Fruit fly (Drosophila melanogaster) whole organism, embryonic: ENCODE data around the gene Spn88Ea.

Experiments
- Aef1 ChIP-seq: fragments of 200-800 bp; sonication (Bioruptor generic); IDR thresholded peaks from 3 replicates; pipeline ENCODE4 v1.3.6; 2022; ENCODE audit warnings: missing biosample characterization, missing genetic modification characterization
- Antp ChIP-seq: fragments of 200-800 bp; sonication (Bioruptor generic); optimal IDR thresholded peaks from 3 replicates; lab custom pipeline; 2016; ENCODE audit warnings: missing biosample characterization, missing genetic modification characterization
- B-H1 ChIP-seq: fragments of 200-800 bp; sonication (Bioruptor generic); IDR thresholded peaks from 3 replicates; pipeline ENCODE4 v1.3.6; 2022; ENCODE audit warnings: missing biosample characterization, missing genetic modification characterization
- BEAF-32 ChIP-seq: fragments of 200-800 bp; sonication (Bioruptor generic); optimal IDR thresholded peaks from 3 replicates; lab custom pipeline; 2017; ENCODE audit warnings: missing biosample characterization, missing genetic modification characterization, mild to moderate bottlenecking, moderate library complexity, missing genetic modification reagents
- Bdp1 ChIP-seq: fragments of 200-800 bp; sonication (Bioruptor generic); optimal IDR thresholded peaks from 3 replicates; lab custom pipeline; 2016; ENCODE audit warnings: missing biosample characterization, missing genetic modification characterization
- Bgb ChIP-seq: fragments of 200-800 bp; sonication (Bioruptor generic); IDR thresholded peaks from 2 replicates; pipeline ENCODE4 v1.3.6; 2022; ENCODE audit warnings: missing biosample characterization, missing genetic modification characterization; ENCODE audit not compliant: partially characterized antibody
- CG10654 ChIP-seq: fragments of 200-800 bp; sonication (Bioruptor generic); optimal IDR thresholded peaks from 2 replicates; lab custom pipeline; 2016; ENCODE audit warnings: missing biosample characterization, missing genetic modification characterization
- CG11398 ChIP-seq: fragments of 200-800 bp; sonication (Bioruptor generic); optimal IDR thresholded peaks from 2 replicates; lab custom pipeline; 2016; ENCODE audit warnings: missing biosample characterization, missing genetic modification characterization
- CG11696 ChIP-seq: fragments of 200-800 bp; sonication (Bioruptor generic); IDR thresholded peaks from 2 replicates; pipeline ENCODE4 v1.3.6; 2022; ENCODE audit warnings: missing biosample characterization, missing genetic modification characterization
- CG13296 ChIP-seq: fragments of 200-800 bp; sonication (Bioruptor generic); optimal IDR thresholded peaks from 3 replicates; lab custom pipeline; 2018; ENCODE audit warnings: missing biosample characterization, mild to moderate bottlenecking, missing genetic modification characterization
- CG13775 ChIP-seq: fragments of 200-800 bp; sonication (Bioruptor generic); optimal IDR thresholded peaks from 3 replicates; lab custom pipeline; 2017; ENCODE audit warnings: missing biosample characterization, mild to moderate bottlenecking, missing genetic modification characterization
- CG14667 ChIP-seq: fragments of 200-800 bp; sonication (Bioruptor generic); IDR thresholded peaks from 2 replicates; pipeline ENCODE4 v1.3.6; 2022; ENCODE audit warnings: missing biosample characterization, missing genetic modification characterization
- CG1529 ChIP-seq: fragments of 200-800 bp; sonication (Bioruptor generic); optimal IDR thresholded peaks from 3 replicates; lab custom pipeline; 2018; ENCODE audit warnings: missing biosample characterization, missing genetic modification characterization
- CG18262 ChIP-seq: fragments of 200-800 bp; optimal IDR thresholded peaks from 3 replicates; lab custom pipeline; 2019; ENCODE audit warnings: missing biosample characterization, mild to moderate bottlenecking, missing genetic modification characterization, moderate library complexity
- CG2116 ChIP-seq: fragments of 200-800 bp; sonication (Bioruptor generic); optimal IDR thresholded peaks from 3 replicates; lab custom pipeline; 2018; ENCODE audit warnings: missing biosample characterization, mild to moderate bottlenecking, missing genetic modification characterization
- CG2120 ChIP-seq: fragments of 200-800 bp; sonication (Bioruptor generic); optimal IDR thresholded peaks from 3 replicates; lab custom pipeline; 2016; ENCODE audit warnings: missing biosample characterization, missing genetic modification characterization
- CG4424 ChIP-seq: fragments of 200-800 bp; sonication (Bioruptor generic); optimal IDR thresholded peaks from 3 replicates; lab custom pipeline; 2016; ENCODE audit warnings: missing biosample characterization, missing genetic modification characterization
- CG6175 ChIP-seq: fragments of 200-800 bp; sonication (Bioruptor generic); IDR thresholded peaks from 3 replicates; pipeline ENCODE4 v1.3.6; 2022; ENCODE audit warnings: missing biosample characterization, missing genetic modification characterization
- CG7786 ChIP-seq: fragments of 200-800 bp; sonication (Bioruptor generic); optimal IDR thresholded peaks from 2 replicates; lab custom pipeline; 2016; ENCODE audit warnings: missing biosample characterization, missing genetic modification characterization
- CG9437 ChIP-seq: fragments of 200-800 bp; sonication (Bioruptor generic); optimal IDR thresholded peaks from 2 replicates; lab custom pipeline; 2018; ENCODE audit warnings: missing biosample characterization, mild to moderate bottlenecking, missing genetic modification characterization
- E2f1 ChIP-seq: fragments of 200-800 bp; sonication (Bioruptor generic); IDR thresholded peaks from 2 replicates; pipeline ENCODE4 v1.3.6; 2022; ENCODE audit warnings: missing biosample characterization, missing genetic modification characterization
- Ets97D ChIP-seq: fragments of 200-800 bp; sonication (Bioruptor generic); optimal IDR thresholded peaks from 3 replicates; lab custom pipeline; 2016; ENCODE audit warnings: missing biosample characterization, missing genetic modification characterization
- Gug ChIP-seq: fragments of 200-800 bp; sonication (Bioruptor generic); IDR thresholded peaks from 4 replicates; pipeline ENCODE4 v1.3.6; 2022; ENCODE audit warnings: missing biosample characterization, missing genetic modification characterization
- HLH3B ChIP-seq: fragments of 200-800 bp; sonication (Bioruptor generic); IDR thresholded peaks from 2 replicates; pipeline ENCODE4 v1.3.6; 2022; ENCODE audit warnings: missing biosample characterization, missing genetic modification characterization
- Jarid2 ChIP-seq: fragments of 200-800 bp; sonication (Bioruptor generic); optimal IDR thresholded peaks from 3 replicates; lab custom pipeline; 2017; ENCODE audit warnings: mild to moderate bottlenecking, missing biosample characterization, missing genetic modification reagents, missing genetic modification characterization
- MTF-1 ChIP-seq: fragments of 200-800 bp; sonication (Bioruptor generic); optimal IDR thresholded peaks from 2 replicates; lab custom pipeline; 2018; ENCODE audit warnings: missing biosample characterization, mild to moderate bottlenecking, missing genetic modification characterization, borderline replicate concordance
- NC2α ChIP-seq: fragments of 200-800 bp; sonication (Bioruptor generic); optimal IDR thresholded peaks from 2 replicates; lab custom pipeline; 2016; ENCODE audit warnings: missing biosample characterization, missing genetic modification characterization
- Ptx1 ChIP-seq: fragments of 200-800 bp; sonication (Bioruptor generic); IDR thresholded peaks from 2 replicates; pipeline ENCODE4 v1.3.6; 2022; ENCODE audit warnings: missing biosample characterization, missing genetic modification characterization
- Rfx ChIP-seq: fragments of 200-800 bp; sonication (Bioruptor generic); IDR thresholded peaks from 2 replicates; pipeline ENCODE4 v1.3.6; 2022; ENCODE audit warnings: missing biosample characterization, missing genetic modification characterization
- Sin3A ChIP-seq: fragments of >200 bp; optimal IDR thresholded peaks from 2 replicates; lab custom pipeline; 2018
- Tbp ChIP-seq: fragments of >200 bp; optimal IDR thresholded peaks from 2 replicates; lab custom pipeline; 2018; ENCODE audit warnings: missing biosample characterization, missing genetic modification characterization
- ac ChIP-seq: fragments of 200-800 bp; sonication (Bioruptor generic); optimal IDR thresholded peaks from 3 replicates; lab custom pipeline; 2017; ENCODE audit warnings: missing biosample characterization, mild to moderate bottlenecking, missing genetic modification characterization
- aop ChIP-seq: fragments of 200-800 bp; sonication (Bioruptor generic); IDR thresholded peaks from 2 replicates; pipeline ENCODE4 v1.3.6; 2022; ENCODE audit warnings: missing biosample characterization, missing genetic modification characterization
- ci ChIP-seq: fragments of 200-800 bp; sonication (Bioruptor generic); IDR thresholded peaks from 3 replicates; pipeline ENCODE4 v1.3.6; 2022; ENCODE audit warnings: missing biosample characterization, missing genetic modification characterization
- gcm ChIP-seq: fragments of 200-800 bp; sonication (Bioruptor generic); optimal IDR thresholded peaks from 2 replicates; lab custom pipeline; 2019; ENCODE audit warnings: missing biosample characterization, mild to moderate bottlenecking, missing genetic modification characterization, moderate library complexity
- gsb-n ChIP-seq: fragments of 200-800 bp; sonication (Bioruptor generic); optimal IDR thresholded peaks from 3 replicates; lab custom pipeline; 2018; ENCODE audit warnings: missing biosample characterization, mild to moderate bottlenecking, missing genetic modification characterization
- gt ChIP-seq: fragments of 200-800 bp; sonication (Bioruptor generic); IDR thresholded peaks from 2 replicates; pipeline ENCODE4 v1.3.6; 2022; ENCODE audit warnings: missing biosample characterization, missing genetic modification characterization
- hb ChIP-seq: fragments of 200-800 bp; sonication (Bioruptor generic); IDR thresholded peaks from 3 replicates; pipeline ENCODE4 v1.3.6; 2022; ENCODE audit warnings: missing biosample characterization, missing genetic modification characterization; ENCODE audit not compliant: partially characterized antibody
- her ChIP-seq: fragments of 200-800 bp; sonication (Bioruptor generic); optimal IDR thresholded peaks from 2 replicates; lab custom pipeline; 2016; ENCODE audit warnings: missing biosample characterization, missing genetic modification characterization
- lilli ChIP-seq: fragments of 200-800 bp; sonication (Bioruptor generic); optimal IDR thresholded peaks from 3 replicates; lab custom pipeline; 2016; ENCODE audit warnings: missing biosample characterization, missing genetic modification characterization
- nerfin-2 ChIP-seq: fragments of 200-800 bp; sonication (Bioruptor generic); IDR thresholded peaks from 2 replicates; pipeline ENCODE4 v1.3.6; 2022; ENCODE audit warnings: missing biosample characterization, missing genetic modification characterization; ENCODE audit not compliant: partially characterized antibody
- nmo ChIP-seq: fragments of 200-800 bp; sonication (Bioruptor generic); optimal IDR thresholded peaks from 2 replicates; lab custom pipeline; 2018; ENCODE audit warnings: missing biosample characterization, mild to moderate bottlenecking, missing genetic modification characterization, moderate library complexity
- nom ChIP-seq: fragments of 200-800 bp; sonication (Bioruptor generic); optimal IDR thresholded peaks from 2 replicates; lab custom pipeline; 2017; ENCODE audit warnings: missing biosample characterization, missing genetic modification characterization, mild to moderate bottlenecking, moderate library complexity, missing genetic modification reagents
- onecut ChIP-seq: fragments of 200-800 bp; sonication (Bioruptor generic); IDR thresholded peaks from 2 replicates; pipeline ENCODE4 v1.3.6; 2022; ENCODE audit warnings: missing biosample characterization, missing genetic modification characterization
- pita ChIP-seq: fragments of 200-800 bp; sonication (Bioruptor generic); optimal IDR thresholded peaks from 2 replicates; lab custom pipeline; 2017; ENCODE audit warnings: missing biosample characterization, mild to moderate bottlenecking, missing genetic modification characterization
- sim ChIP-seq: fragments of 200-800 bp; sonication (Bioruptor generic); IDR thresholded peaks from 2 replicates; pipeline ENCODE4 v1.3.6; 2022; ENCODE audit warnings: missing biosample characterization, missing genetic modification characterization
- sna ChIP-seq: fragments of 200-800 bp; sonication (Bioruptor generic); IDR thresholded peaks from 2 replicates; pipeline ENCODE4 v1.3.6; 2022; ENCODE audit warnings: missing biosample characterization, missing genetic modification characterization; ENCODE audit not compliant: partially characterized antibody
- stc ChIP-seq: fragments of 200-800 bp; sonication (Bioruptor generic); IDR thresholded peaks from 2 replicates; pipeline ENCODE4 v1.3.6; 2022; ENCODE audit warnings: missing biosample characterization, missing genetic modification characterization
- tio ChIP-seq: fragments of 200-800 bp; sonication (Bioruptor generic); optimal IDR thresholded peaks from 2 replicates; lab custom pipeline; 2017; ENCODE audit warnings: missing biosample characterization, missing genetic modification characterization, inconsistent platforms
- zen ChIP-seq: fragments of 200-800 bp; sonication (Bioruptor generic); optimal IDR thresholded peaks from 3 replicates; lab custom pipeline; 2018; ENCODE audit warnings: missing biosample characterization, mild to moderate bottlenecking, missing genetic modification characterization, moderate library complexity

Spn88Ea gene

DNA sequence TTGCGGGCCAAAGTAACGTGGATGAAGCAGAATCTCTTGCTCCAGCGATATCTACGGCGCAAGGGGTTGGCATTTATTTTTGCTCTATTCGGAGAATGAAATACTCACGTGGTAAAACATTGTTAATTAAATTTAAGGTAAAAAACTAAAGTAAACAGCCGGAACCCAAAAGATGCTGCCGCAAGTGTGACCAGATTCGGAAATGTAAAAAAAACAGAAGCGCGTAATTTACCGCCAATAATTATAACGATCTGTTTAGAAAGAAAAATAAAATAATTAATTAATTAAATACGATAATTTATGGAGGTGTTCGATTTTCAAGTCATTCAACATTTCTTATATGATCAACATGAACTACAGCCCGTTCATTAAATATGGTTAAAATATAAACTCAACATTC, 16.7 kb upstream of the Spn88Ea start, which contains the start of gene Polr2G (continued):
- TF ChIP-seq stc (GFP tag; lab: Robert Waterston, UW) (no peak), Ets97D (GFP tag; lab: Kevin White, UChicago) (peak; percentile 4), Bgb (no peak), CG13775 (GFP tag; lab: Kevin White, UChicago) (no peak), CG18262 (tag; lab: Kevin White, UChicago) (no peak), MTF-1 (no peak), Tbp (GFP tag; lab: Kevin White, UChicago) (no peak), CG2116 (GFP tag; lab: Kevin White, UChicago) (peak; percentile 19), BEAF-32 (GFP tag; lab: Kevin White, UChicago) (peak; percentile 14), aop (GFP tag; lab: Robert Waterston, UW) (no peak), CG6175 (GFP tag; lab: Robert Waterston, UW) (no peak), CG11696 (GFP tag; lab: Robert Waterston, UW) (no peak), pita (GFP tag; lab: Kevin White, UChicago) (no peak), CG7786 (GFP tag; lab: Kevin White, UChicago) (no peak), Sin3A (no peak), hb (GFP tag; lab: Robert Waterston, UW) (no peak), CG13296 (GFP tag; lab: Kevin White, UChicago) (no peak), E2f1 (GFP tag; lab: Robert Waterston, UW) (peak; percentile 24; the same call in 1 of the 2 replicates), Ptx1 (no peak), CG14667 (no peak)

DNA sequence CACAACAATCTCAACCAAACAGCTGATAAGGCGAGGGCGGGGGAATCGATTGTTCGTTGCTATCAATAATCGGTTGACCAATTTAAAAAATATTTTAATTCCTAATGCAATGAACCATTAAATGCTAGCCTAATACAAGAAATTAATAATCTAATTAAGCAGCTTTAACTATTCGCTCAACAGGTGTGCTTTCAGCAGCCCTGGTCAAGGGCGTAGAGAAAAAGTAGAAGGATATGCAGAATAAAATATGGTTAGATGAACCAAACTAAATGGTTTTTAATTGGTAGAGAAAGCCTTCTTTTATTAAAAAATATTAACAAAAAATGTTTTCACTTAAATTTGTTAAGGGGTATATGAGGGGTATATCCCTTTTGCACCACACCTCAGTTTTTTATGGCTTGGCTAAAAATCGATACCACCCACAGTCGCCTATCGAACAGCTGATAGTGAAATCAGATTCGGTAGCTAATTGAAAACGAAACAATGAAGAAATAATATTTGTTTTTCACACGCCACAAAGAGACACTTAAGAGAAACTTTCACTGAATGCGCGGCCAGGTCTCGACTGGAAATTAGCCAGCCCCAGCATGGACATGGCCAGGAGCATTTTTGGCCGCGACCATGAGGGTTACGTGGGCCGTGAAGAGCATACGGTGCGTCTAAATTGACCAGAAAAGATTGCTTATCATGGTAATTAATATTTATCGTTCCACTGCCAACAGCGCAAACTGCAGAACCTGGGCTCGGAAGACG, 12.8 kb upstream of the Spn88Ea start, which contains the start of the genes SIDL and CG12241:
Gene SIDL (minus strand): TSS at position 51 of the 753 bp plus-strand sequence.
Gene CG12241 (plus strand): TSS at position 433 of the 753 bp plus-strand sequence.
- TF ChIP-seq nerfin-2 (GFP tag; lab: Robert Waterston, UW) (no peak), Bdp1 (GFP tag; lab: Kevin White, UChicago) (peak; percentile 7), Aef1 (GFP tag; lab: Robert Waterston, UW) (peak; percentile 96), ci (GFP tag; lab: Robert Waterston, UW) (no peak), B-H1 (peak; percentile 93), zen (tag; lab: Kevin White, UChicago) (peak; percentile 72), nmo (GFP tag; lab: Kevin White, UChicago) (peak; percentile 93), CG10654 (GFP tag; lab: Kevin White, UChicago) (peak; percentile 71), tio (GFP tag; lab: Kevin White, UChicago) (no peak), aop (GFP tag; lab: Robert Waterston, UW) (no peak), her (GFP tag; lab: Kevin White, UChicago) (peak; percentile 22), CG2120 (GFP tag; lab: Kevin White, UChicago) (peak; percentile 84), nom (GFP tag; lab: Kevin White, UChicago) (peak; percentile 75), Gug (peak; percentile 93; the same call in 3 of the 4 replicates), sim (GFP tag; lab: Robert Waterston, UW) (peak; percentile 71), ac (GFP tag; lab: Kevin White, UChicago) (no peak), CG1529 (GFP tag; lab: Kevin White, UChicago) (no peak), Antp (GFP tag; lab: Kevin White, UChicago) (peak; percentile 74), sna (0 out of 2 replicates have a peak, but pooled peaks have one; percentile 29), Jarid2 (GFP tag; lab: Kevin White, UChicago) (no peak), lilli (GFP tag; lab: Kevin White, UChicago) (peak; percentile 87), NC2α (GFP tag; lab: Kevin White, UChicago) (no peak), onecut (GFP tag; lab: Robert Waterston, UW) (peak; percentile 96), HLH3B (peak; percentile 92), gcm (GFP tag; lab: Kevin White, UChicago) (peak; percentile 46), gt (GFP tag; lab: Robert Waterston, UW) (peak; percentile 76), gsb-n (no peak), Rfx (peak; percentile 96), CG9437 (peak; percentile 62), CG4424 (peak; percentile 79), CG11398 (GFP tag; lab: Kevin White, UChicago) (no peak)
